Fruit fly (Drosophila melanogaster) whole organism, adult: ENCODE results near the gene Antp.

Experiments
- CG11617 ChIP-seq: fragments of 200-800 bp; sonication (Bioruptor generic); optimal IDR thresholded peaks from 2 replicates; lab custom pipeline; 2017; ENCODE audit warnings: mild to moderate bottlenecking, missing biosample characterization, missing genetic modification reagents, missing genetic modification characterization
- CG12768 ChIP-seq: fragments of 200-800 bp; sonication (Bioruptor generic); optimal IDR thresholded peaks from 2 replicates; lab custom pipeline; 2017; ENCODE audit warnings: missing biosample characterization, missing genetic modification characterization, mild to moderate bottlenecking, moderate library complexity, missing genetic modification reagents
- CG14711 ChIP-seq: fragments of 200-800 bp; sonication (Bioruptor generic); optimal IDR thresholded peaks from 2 replicates; lab custom pipeline; 2018; ENCODE audit warnings: missing biosample characterization, mild to moderate bottlenecking, missing genetic modification characterization, moderate library complexity
- CG1620 ChIP-seq: fragments of 200-800 bp; sonication (Bioruptor generic); optimal IDR thresholded peaks from 2 replicates; lab custom pipeline; 2016; ENCODE audit warnings: missing biosample characterization, missing genetic modification characterization
- CG33017 ChIP-seq: fragments of 200-800 bp; sonication (Bioruptor generic); optimal IDR thresholded peaks from 2 replicates; lab custom pipeline; 2018; ENCODE audit warnings: missing biosample characterization, mild to moderate bottlenecking, missing genetic modification characterization, moderate library complexity
- CG5204 ChIP-seq: fragments of 200-800 bp; sonication (Bioruptor generic); optimal IDR thresholded peaks from 2 replicates; lab custom pipeline; 2016; ENCODE audit warnings: missing biosample characterization, missing genetic modification characterization
- CG7045 ChIP-seq: fragments of 200-800 bp; sonication (Bioruptor generic); optimal IDR thresholded peaks from 2 replicates; lab custom pipeline; 2017; ENCODE audit warnings: missing biosample characterization, mild to moderate bottlenecking, missing genetic modification characterization
- CG7101 ChIP-seq: fragments of 200-800 bp; sonication (Bioruptor generic); optimal IDR thresholded peaks from 2 replicates; lab custom pipeline; 2018; ENCODE audit warnings: missing biosample characterization, mild to moderate bottlenecking, missing genetic modification characterization, moderate library complexity
- Clk ChIP-seq: fragments of 200-800 bp; sonication (Bioruptor generic); optimal IDR thresholded peaks from 2 replicates; lab custom pipeline; 2017; ENCODE audit warnings: missing biosample characterization, missing genetic modification characterization
- Crg-1 ChIP-seq: fragments of 200-800 bp; sonication (Bioruptor generic); optimal IDR thresholded peaks from 2 replicates; lab custom pipeline; 2016; ENCODE audit warnings: missing biosample characterization, missing genetic modification characterization
- Hr96 ChIP-seq: fragments of 200-800 bp; sonication (Bioruptor generic); optimal IDR thresholded peaks from 2 replicates; lab custom pipeline; 2016; ENCODE audit warnings: missing biosample characterization, missing genetic modification characterization
- Mnt ChIP-seq: fragments of 200-800 bp; sonication (Bioruptor generic); optimal IDR thresholded peaks from 2 replicates; lab custom pipeline; 2016; ENCODE audit warnings: missing biosample characterization, mild to moderate bottlenecking, missing genetic modification characterization
- bab1 ChIP-seq: fragments of 200-800 bp; sonication (Bioruptor generic); optimal IDR thresholded peaks from 3 replicates; lab custom pipeline; 2019; ENCODE audit warnings: missing biosample characterization, mild to moderate bottlenecking, missing genetic modification characterization, moderate library complexity
- cic ChIP-seq: fragments of 200-800 bp; sonication (Bioruptor generic); optimal IDR thresholded peaks from 2 replicates; lab custom pipeline; 2017; ENCODE audit warnings: missing biosample characterization, mild to moderate bottlenecking, missing genetic modification characterization, moderate library complexity
- cnc ChIP-seq, 2 experiments: fragments of >200 bp; optimal IDR thresholded peaks; 2 replicates each; lab custom pipeline; 2017
- kay ChIP-seq: fragments of 200-800 bp; sonication (Bioruptor generic); peaks from one replicate; lab custom pipeline; 2016; ENCODE audit warnings: missing biosample characterization, missing genetic modification characterization, borderline replicate concordance
- ovo ChIP-seq: fragments of 200-800 bp; sonication (Bioruptor generic); optimal IDR thresholded peaks from 2 replicates; lab custom pipeline; 2016; ENCODE audit warnings: missing biosample characterization, missing genetic modification characterization
- pad ChIP-seq: fragments of 200-800 bp; sonication (Bioruptor generic); optimal IDR thresholded peaks from 3 replicates; lab custom pipeline; 2017; ENCODE audit warnings: missing biosample characterization, missing genetic modification characterization, mild to moderate bottlenecking, moderate library complexity, missing genetic modification reagents
- tj ChIP-seq: fragments of 200-800 bp; sonication (Bioruptor generic); optimal IDR thresholded peaks from 3 replicates; lab custom pipeline; 2017; ENCODE audit warnings: missing biosample characterization, mild to moderate bottlenecking, missing genetic modification characterization, moderate library complexity
- toe ChIP-seq: fragments of 200-800 bp; sonication (Bioruptor generic); optimal IDR thresholded peaks from 2 replicates; lab custom pipeline; 2016; ENCODE audit warnings: missing biosample characterization, missing genetic modification characterization

Gene Antp

dm6 chr3R:6991888-6992287 is 7.1 kb downstream of the Antp start:
- TF ChIP-seq CG5204 (GFP tag; lab: Kevin White, UChicago), result no peak
- no peak for TF ChIP-seq CG14711 (tag; lab: Kevin White, UChicago)
- no peak for TF ChIP-seq CG1620 (GFP tag; lab: Kevin White, UChicago)

- TF ChIP-seq Mnt (GFP tag; lab: Kevin White, UChicago) (no peak), CG11617 (GFP tag; lab: Kevin White, UChicago) (no peak), pad (no peak), ovo (GFP tag; lab: Kevin White, UChicago) (no peak), Clk (no peak), Crg-1 (GFP tag; lab: Kevin White, UChicago) (no peak), tj (GFP tag; lab: Kevin White, UChicago) (no peak), CG7101 (tag; lab: Kevin White, UChicago) (no peak), CG5204 (GFP tag; lab: Kevin White, UChicago) (no peak), toe (GFP tag; lab: Kevin White, UChicago) (no peak), cnc (optimal IDR thresholded peaks at IDR 0.05; lab: Kevin White, UChicago) (no peak)
Measured at dm6 chr3R:6990877-6991276, 8.2 kb downstream of the Antp start.

dm6 chr3R:6989417-6989816 is 9.6 kb downstream of the Antp start:
- TF ChIP-seq CG33017 (tag; lab: Kevin White, UChicago), result no peak

- no peak for TF ChIP-seq CG11617 (GFP tag; lab: Kevin White, UChicago)
- no peak for TF ChIP-seq toe (GFP tag; lab: Kevin White, UChicago)
- TF ChIP-seq Hr96 (GFP tag; lab: Kevin White, UChicago), result no peak
- no peak for TF ChIP-seq CG5204 (GFP tag; lab: Kevin White, UChicago)
- TF ChIP-seq pad, result no peak
- TF ChIP-seq kay (GFP tag; lab: Kevin White, UChicago), result no peak
- TF ChIP-seq CG12768 (GFP tag; lab: Kevin White, UChicago), result no peak
- TF ChIP-seq Clk, result no peak
- TF ChIP-seq CG7101 (tag; lab: Kevin White, UChicago), result no peak
- no peak for TF ChIP-seq tj (GFP tag; lab: Kevin White, UChicago)
- TF ChIP-seq CG33017 (tag; lab: Kevin White, UChicago), result no peak
- TF ChIP-seq bab1, result no peak
- no peak for TF ChIP-seq cic (GFP tag; lab: Kevin White, UChicago)
- TF ChIP-seq Mnt (GFP tag; lab: Kevin White, UChicago), result no peak
Measured at dm6 chr3R:6983674-6984073, 15.4 kb downstream of the Antp start.

- TF ChIP-seq CG14711 (tag; lab: Kevin White, UChicago), result no peak
- TF ChIP-seq bab1, result no peak
- no peak for TF ChIP-seq Clk
- TF ChIP-seq Mnt (GFP tag; lab: Kevin White, UChicago), result no peak
- no peak for TF ChIP-seq CG7045 (GFP tag; lab: Kevin White, UChicago)
- TF ChIP-seq toe (GFP tag; lab: Kevin White, UChicago), result no peak
- TF ChIP-seq Crg-1 (GFP tag; lab: Kevin White, UChicago), result no peak
- TF ChIP-seq pad, result no peak
- TF ChIP-seq cnc (optimal IDR thresholded peaks at IDR 0.05; lab: Kevin White, UChicago), result no peak
- no peak for TF ChIP-seq CG33017 (tag; lab: Kevin White, UChicago)
- no peak for TF ChIP-seq CG11617 (GFP tag; lab: Kevin White, UChicago)
- TF ChIP-seq CG12768 (GFP tag; lab: Kevin White, UChicago), result no peak
- no peak for TF ChIP-seq Hr96 (GFP tag; lab: Kevin White, UChicago)
- no peak for TF ChIP-seq CG1620 (GFP tag; lab: Kevin White, UChicago)
- TF ChIP-seq cic (GFP tag; lab: Kevin White, UChicago), result no peak
- TF ChIP-seq tj (GFP tag; lab: Kevin White, UChicago), result no peak
- TF ChIP-seq CG5204 (GFP tag; lab: Kevin White, UChicago), result no peak
- TF ChIP-seq CG7101 (tag; lab: Kevin White, UChicago), result no peak
- no peak for TF ChIP-seq ovo (GFP tag; lab: Kevin White, UChicago)
Measured at dm6 chr3R:6978351-6978750, 20.7 kb downstream of the Antp start.

dm6 chr3R:6977114-6977513 is 21.9 kb downstream of the Antp start:
- TF ChIP-seq toe (GFP tag; lab: Kevin White, UChicago), result no peak
- no peak for TF ChIP-seq ovo (GFP tag; lab: Kevin White, UChicago)
- no peak for TF ChIP-seq CG11617 (GFP tag; lab: Kevin White, UChicago)
- no peak for TF ChIP-seq bab1
- no peak for TF ChIP-seq CG1620 (GFP tag; lab: Kevin White, UChicago)
- no peak for TF ChIP-seq CG33017 (tag; lab: Kevin White, UChicago)
- TF ChIP-seq CG5204 (GFP tag; lab: Kevin White, UChicago), result no peak
- TF ChIP-seq tj (GFP tag; lab: Kevin White, UChicago), result no peak
- no peak for TF ChIP-seq pad
- TF ChIP-seq CG12768 (GFP tag; lab: Kevin White, UChicago), result no peak
- TF ChIP-seq cnc (optimal IDR thresholded peaks at IDR 0.05; lab: Kevin White, UChicago), result no peak
- TF ChIP-seq CG7101 (tag; lab: Kevin White, UChicago), result no peak
- no peak for TF ChIP-seq Clk
- TF ChIP-seq Mnt (GFP tag; lab: Kevin White, UChicago), result no peak
- TF ChIP-seq CG14711 (tag; lab: Kevin White, UChicago), result no peak
- TF ChIP-seq kay (GFP tag; lab: Kevin White, UChicago), result no peak
- no peak for TF ChIP-seq cic (GFP tag; lab: Kevin White, UChicago)

- no peak for TF ChIP-seq CG7101 (tag; lab: Kevin White, UChicago)
- TF ChIP-seq ovo (GFP tag; lab: Kevin White, UChicago), result no peak
- TF ChIP-seq toe (GFP tag; lab: Kevin White, UChicago), result no peak
- no peak for TF ChIP-seq bab1
- no peak for TF ChIP-seq CG11617 (GFP tag; lab: Kevin White, UChicago)
- TF ChIP-seq Hr96 (GFP tag; lab: Kevin White, UChicago), result no peak
- no peak for TF ChIP-seq Crg-1 (GFP tag; lab: Kevin White, UChicago)
- TF ChIP-seq Clk, result no peak
- no peak for TF ChIP-seq cnc (optimal IDR thresholded peaks at IDR 0.05; lab: Kevin White, UChicago)
- no peak for TF ChIP-seq CG12768 (GFP tag; lab: Kevin White, UChicago)
- TF ChIP-seq CG5204 (GFP tag; lab: Kevin White, UChicago), result no peak
- no peak for TF ChIP-seq CG33017 (tag; lab: Kevin White, UChicago)
Measured at dm6 chr3R:6973305-6973704, 25.7 kb downstream of the Antp start.
